Worm (Caenorhabditis elegans): ENCODE data around the gene Y38H6C.13.

- no peak for TF ChIP-seq nhr-28 (tag; optimal IDR thresholded peaks at IDR 0.05)
- no peak for TF ChIP-seq ceh-44 (GFP tag; IDR thresholded peaks at IDR 0.05)
- no peak for TF ChIP-seq jun-1 (tag; optimal IDR thresholded peaks at IDR 0.05)
- TF ChIP-seq aly-2 (tag; optimal IDR thresholded peaks at IDR 0.05): no peak
- no peak for TF ChIP-seq mdl-1 (tag; optimal IDR thresholded peaks at IDR 0.05)
- TF ChIP-seq fos-1 (tag; optimal IDR thresholded peaks at IDR 0.05): no peak
- TF ChIP-seq zag-1 (tag; optimal IDR thresholded peaks at IDR 0.05): no peak
- no peak for TF ChIP-seq ceh-82 (tag; optimal IDR thresholded peaks at IDR 0.05)
- TF ChIP-seq ztf-11 (tag; optimal IDR thresholded peaks at IDR 0.05): no peak
- TF ChIP-seq unc-130 (GFP tag; optimal IDR thresholded peaks at IDR 0.05): no peak
Observed at ce11 chrV:20506542-20506941, 21.1 kb upstream of the Y38H6C.13 start.

All from whole organism, L4 larva.